Worm (Caenorhabditis elegans) whole organism, late embryonic: ENCODE results near the gene nlp-7.

Experiments
- C08G9.2 ChIP-seq: sonication (generic microtip); optimal IDR thresholded peaks from 2 replicates; lab custom pipeline; 2016; ENCODE audit warnings: mild to moderate bottlenecking, missing genetic modification characterization, moderate library complexity, missing compliant biosample characterization
- F13H6.1 ChIP-seq: sonication (generic microtip); optimal IDR thresholded peaks from 2 replicates; lab custom pipeline; 2016; ENCODE audit warnings: missing genetic modification characterization, missing compliant biosample characterization
- K02D7.2 ChIP-seq: sonication (generic microtip); optimal IDR thresholded peaks from 2 replicates; lab custom pipeline; 2017; ENCODE audit warnings: mild to moderate bottlenecking, missing genetic modification characterization, missing compliant biosample characterization
- K09A11.1 ChIP-seq: sonication (generic microtip); optimal IDR thresholded peaks from 2 replicates; lab custom pipeline; 2017; ENCODE audit warnings: antibody characterized with exemption, mild to moderate bottlenecking, missing genetic modification characterization, missing compliant biosample characterization; ENCODE audit not compliant: insufficient read depth
- T23F11.4 ChIP-seq: fragments of 200-800 bp; sonication (Bioruptor generic); optimal IDR thresholded peaks from 2 replicates; lab custom pipeline; 2018; ENCODE audit warnings: mild to moderate bottlenecking, missing genetic modification characterization, missing compliant biosample characterization
- Y22D7AL.16 ChIP-seq: sonication (generic microtip); optimal IDR thresholded peaks from 2 replicates; lab custom pipeline; 2016; ENCODE audit warnings: missing genetic modification characterization, missing compliant biosample characterization
- ahr-1 ChIP-seq: sonication (generic microtip); optimal IDR thresholded peaks from 2 replicates; lab custom pipeline; 2016; ENCODE audit warnings: missing genetic modification characterization, missing compliant biosample characterization
- ama-1 ChIP-seq: fragments of 150-350 bp; optimal IDR thresholded peaks from 2 replicates; lab custom pipeline; 2014
- ceh-14 ChIP-seq: sonication (generic microtip); optimal IDR thresholded peaks from 2 replicates; lab custom pipeline; 2016; ENCODE audit warnings: missing genotype, missing genetic modification characterization, missing compliant biosample characterization
- ceh-2 ChIP-seq: sonication (generic microtip); optimal IDR thresholded peaks from 2 replicates; lab custom pipeline; 2016; ENCODE audit warnings: missing genotype, missing genetic modification characterization, missing compliant biosample characterization
- ceh-22 ChIP-seq: sonication (generic microtip); optimal IDR thresholded peaks from 2 replicates; lab custom pipeline; 2017; ENCODE audit warnings: missing biosample characterization, missing genetic modification characterization
- ceh-24 ChIP-seq: sonication (generic microtip); optimal IDR thresholded peaks from 2 replicates; lab custom pipeline; 2016; ENCODE audit warnings: mild to moderate bottlenecking, missing genetic modification characterization, missing compliant biosample characterization
- ceh-30 ChIP-seq: fragments of 150-350 bp; optimal IDR thresholded peaks from 2 replicates; lab custom pipeline; 2014; ENCODE audit warnings: missing biosample characterization, missing genetic modification characterization
- ceh-31 ChIP-seq: sonication (generic microtip); optimal IDR thresholded peaks from 2 replicates; lab custom pipeline; 2016; ENCODE audit warnings: missing genetic modification characterization, missing compliant biosample characterization
- ceh-34 ChIP-seq: sonication (generic microtip); optimal IDR thresholded peaks from 2 replicates; lab custom pipeline; 2016; ENCODE audit warnings: mild to moderate bottlenecking, missing genetic modification characterization, missing compliant biosample characterization
- ceh-45 ChIP-seq: fragments of 200-800 bp; sonication (Bioruptor generic); IDR thresholded peaks from 2 replicates; pipeline ENCODE4 v1.3.6; 2022; ENCODE audit warnings: missing genetic modification reagents, missing genetic modification characterization, missing compliant biosample characterization
- ceh-6 ChIP-seq: fragments of 200-800 bp; sonication (Bioruptor generic); optimal IDR thresholded peaks from 2 replicates; lab custom pipeline; 2018; ENCODE audit warnings: mild to moderate bottlenecking, missing genetic modification characterization, missing compliant biosample characterization
- ceh-9 ChIP-seq: sonication (generic microtip); optimal IDR thresholded peaks from 2 replicates; lab custom pipeline; 2016; ENCODE audit warnings: mild to moderate bottlenecking, missing genetic modification characterization, inconsistent platforms, missing compliant biosample characterization
- dmd-4 ChIP-seq: sonication (generic microtip); optimal IDR thresholded peaks from 2 replicates; lab custom pipeline; 2016; ENCODE audit warnings: borderline replicate concordance, missing genetic modification characterization, missing compliant biosample characterization
- elt-2 ChIP-seq: sonication (generic microtip); optimal IDR thresholded peaks from 2 replicates; lab custom pipeline; 2016; ENCODE audit warnings: missing genetic modification reagents, missing genetic modification characterization, missing compliant biosample characterization
- ets-4 ChIP-seq: sonication (generic microtip); optimal IDR thresholded peaks from 2 replicates; lab custom pipeline; 2016; ENCODE audit warnings: missing genetic modification characterization, missing compliant biosample characterization
- eyg-1 ChIP-seq: sonication (generic microtip); optimal IDR thresholded peaks from 2 replicates; lab custom pipeline; 2016; ENCODE audit warnings: missing genotype, missing genetic modification characterization, missing compliant biosample characterization
- fax-1 ChIP-seq: sonication (generic microtip); optimal IDR thresholded peaks from 2 replicates; lab custom pipeline; 2016; ENCODE audit warnings: missing genotype, missing genetic modification characterization, missing compliant biosample characterization
- fkh-10 ChIP-seq: fragments of 150-350 bp; optimal IDR thresholded peaks from 2 replicates; lab custom pipeline; 2014; ENCODE audit warnings: missing biosample characterization, missing genetic modification reagents, missing genetic modification characterization
- gmeb-2 ChIP-seq: sonication (generic microtip); optimal IDR thresholded peaks from 2 replicates; lab custom pipeline; 2016; ENCODE audit warnings: missing genetic modification characterization, inconsistent platforms, missing compliant biosample characterization
- hlh-13 ChIP-seq: fragments of 200-800 bp; sonication (Bioruptor generic); optimal IDR thresholded peaks from 2 replicates; lab custom pipeline; 2018; ENCODE audit warnings: mild to moderate bottlenecking, missing genetic modification characterization, missing compliant biosample characterization
- hlh-15 ChIP-seq: sonication (generic microtip); optimal IDR thresholded peaks from 2 replicates; lab custom pipeline; 2016; ENCODE audit warnings: missing genetic modification characterization, missing compliant biosample characterization
- hlh-30 ChIP-seq: sonication (generic microtip); optimal IDR thresholded peaks from 2 replicates; lab custom pipeline; 2017; ENCODE audit warnings: antibody characterized with exemption, missing genetic modification characterization, missing compliant biosample characterization; ENCODE audit not compliant: insufficient read depth
- hlh-6 ChIP-seq: sonication (generic microtip); optimal IDR thresholded peaks from 2 replicates; lab custom pipeline; 2016; ENCODE audit warnings: missing genotype, missing genetic modification characterization, missing compliant biosample characterization
- lim-6 ChIP-seq: sonication (generic microtip); optimal IDR thresholded peaks from 2 replicates; lab custom pipeline; 2016; ENCODE audit warnings: missing genetic modification characterization, missing compliant biosample characterization
- nhr-11 ChIP-seq: fragments of 150-350 bp; optimal IDR thresholded peaks from 2 replicates; lab custom pipeline; 2014; ENCODE audit warnings: missing biosample characterization, missing genetic modification characterization
- nhr-232 ChIP-seq: sonication (generic microtip); optimal IDR thresholded peaks from 2 replicates; lab custom pipeline; 2016; ENCODE audit warnings: missing genetic modification characterization, missing compliant biosample characterization
- odd-2 ChIP-seq: sonication (generic microtip); optimal IDR thresholded peaks from 2 replicates; lab custom pipeline; 2017; ENCODE audit warnings: antibody characterized with exemption, mild to moderate bottlenecking, missing genetic modification characterization, missing compliant biosample characterization
- pag-3 ChIP-seq: sonication (generic microtip); optimal IDR thresholded peaks from 2 replicates; lab custom pipeline; 2016; ENCODE audit warnings: missing compliant biosample characterization, missing genetic modification characterization, borderline replicate concordance
- pax-1 ChIP-seq: fragments of 150-350 bp; optimal IDR thresholded peaks from 2 replicates; lab custom pipeline; 2014; ENCODE audit warnings: missing biosample characterization, missing genetic modification characterization
- pros-1 ChIP-seq: fragments of 150-350 bp; optimal IDR thresholded peaks from 2 replicates; lab custom pipeline; 2014; ENCODE audit warnings: missing biosample characterization, missing genetic modification reagents, missing genetic modification characterization
- ref-2 ChIP-seq: sonication (generic microtip); optimal IDR thresholded peaks from 2 replicates; lab custom pipeline; 2016; ENCODE audit warnings: missing genetic modification characterization, missing compliant biosample characterization
- sdc-2 ChIP-seq: sonication (generic microtip); optimal IDR thresholded peaks from 2 replicates; lab custom pipeline; 2016; ENCODE audit warnings: missing genotype, missing genetic modification characterization, missing compliant biosample characterization
- ttx-3 ChIP-seq: sonication (generic microtip); optimal IDR thresholded peaks from 2 replicates; lab custom pipeline; 2016; ENCODE audit warnings: missing genetic modification reagents, missing genetic modification characterization, missing compliant biosample characterization
- unc-55 ChIP-seq: sonication (generic microtip); optimal IDR thresholded peaks from 2 replicates; lab custom pipeline; 2017; ENCODE audit warnings: missing biosample characterization, missing genetic modification reagents, missing genetic modification characterization
- unc-86 ChIP-seq: sonication (generic microtip); optimal IDR thresholded peaks from 2 replicates; lab custom pipeline; 2016; ENCODE audit warnings: missing genetic modification characterization, missing compliant biosample characterization
- zip-5 ChIP-seq: sonication (generic microtip); optimal IDR thresholded peaks from 2 replicates; lab custom pipeline; 2016; ENCODE audit warnings: missing genetic modification characterization, missing compliant biosample characterization

Gene nlp-7

DNA sequence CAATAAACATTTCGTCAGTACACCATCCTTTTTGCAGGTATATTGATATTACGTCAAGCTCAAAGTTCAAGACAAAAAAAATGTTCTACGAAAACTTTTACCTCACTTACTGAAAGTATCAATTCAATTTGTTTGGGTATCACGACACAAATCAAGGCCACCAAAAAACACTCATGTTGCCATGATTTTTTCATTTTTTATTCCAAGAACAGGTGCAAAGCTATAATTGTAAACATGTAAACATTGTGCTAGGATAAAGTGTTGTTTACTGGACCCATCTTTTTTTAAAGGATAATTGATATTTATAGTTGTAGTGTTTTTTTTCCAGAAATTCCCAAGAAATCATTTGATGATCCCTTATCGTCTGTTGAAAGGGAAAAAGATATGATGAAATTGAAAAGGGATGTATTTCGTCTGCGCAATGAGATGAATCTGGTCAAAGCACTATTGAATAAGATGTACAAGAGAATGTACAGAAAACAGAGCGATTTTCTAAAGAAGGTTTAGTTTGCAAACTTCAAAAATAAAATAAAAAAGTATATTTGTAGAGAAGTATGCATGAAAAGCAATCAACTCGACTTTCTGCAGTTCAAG is 10.1 kb upstream of the nlp-7 start:
- TF ChIP-seq ceh-9 (tag; lab: Kevin White, UChicago): no peak
- no peak for TF ChIP-seq fax-1 (tag; lab: Kevin White, UChicago)
- TF ChIP-seq ceh-45 (GFP tag; lab: Robert Waterston, UW): no peak

DNA sequence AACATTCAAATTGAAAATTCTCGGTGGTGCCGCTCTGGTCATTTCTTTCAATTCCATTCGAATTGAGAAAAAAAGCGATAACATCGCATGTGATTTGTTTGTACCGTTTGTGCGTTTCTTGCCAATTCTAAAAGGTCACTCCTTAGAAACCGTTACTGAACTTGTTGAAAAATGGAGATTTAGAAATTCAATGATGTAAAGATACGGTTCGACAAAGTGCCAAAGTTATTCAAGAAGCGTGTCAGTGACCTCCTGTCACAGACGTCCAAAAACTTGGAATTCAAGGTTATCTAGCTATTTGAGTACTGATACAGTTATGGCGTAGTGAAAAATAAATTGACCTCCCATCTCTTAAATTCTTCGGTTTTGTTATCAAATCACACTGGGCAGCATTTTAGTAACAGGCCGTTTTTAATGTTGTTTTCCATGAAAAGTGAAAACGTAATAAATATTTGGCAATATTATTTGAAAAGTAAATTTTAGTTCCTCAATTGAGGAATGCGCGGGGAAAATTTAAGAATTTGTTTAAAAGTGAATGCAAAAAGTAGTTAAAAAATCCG is 8.1 kb upstream of the nlp-7 start:
- TF ChIP-seq dmd-4 (tag; lab: Kevin White, UChicago) (no peak), K02D7.2 (no peak), ceh-34 (tag; lab: Kevin White, UChicago) (no peak), eyg-1 (tag; lab: Kevin White, UChicago) (no peak), gmeb-2 (tag; lab: Kevin White, UChicago) (no peak), hlh-30 (tag; lab: Kevin White, UChicago) (no peak), ref-2 (no peak), nhr-11 (tag; lab: Kevin White, UChicago) (no peak), ceh-31 (tag; lab: Kevin White, UChicago) (no peak), hlh-13 (no peak), fkh-10 (GFP tag; lab: Kevin White, UChicago) (no peak), sdc-2 (tag; lab: Kevin White, UChicago) (no peak), ama-1 (lab: Kevin White, UChicago) (no peak), hlh-15 (no peak), ets-4 (no peak), T23F11.4 (no peak), ceh-14 (no peak), zip-5 (tag; lab: Kevin White, UChicago) (no peak), pros-1 (tag; lab: Kevin White, UChicago) (no peak), ceh-2 (tag; lab: Kevin White, UChicago) (no peak)

DNA sequence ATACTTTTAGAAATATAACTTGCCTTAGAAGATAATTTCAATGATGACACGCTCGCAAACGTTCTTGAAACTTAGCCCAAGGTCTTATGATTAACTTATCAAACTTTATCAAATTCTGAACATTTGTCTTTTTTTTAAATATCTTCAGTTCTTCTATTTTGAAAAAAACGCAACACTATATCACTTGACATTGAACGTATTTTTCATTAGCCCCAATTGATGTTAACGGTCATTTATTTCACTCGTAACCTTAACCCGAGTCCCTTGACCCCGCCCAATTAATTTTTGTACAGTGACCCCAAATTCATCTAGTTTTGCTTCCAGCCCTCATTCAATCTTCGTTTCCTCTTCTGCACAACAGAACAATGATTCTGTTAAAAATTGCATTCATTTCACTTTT is 7.1 kb upstream of the nlp-7 start, which contains the start of gene F18E9.3:
Gene F18E9.3, plus strand, starts transcription at position 311 of the 400 bp plus-strand sequence.
- no peak for TF ChIP-seq ets-4
- TF ChIP-seq ceh-6 (GFP tag; lab: Kevin White, UChicago): no peak
- no peak for TF ChIP-seq ceh-30 (tag; lab: Kevin White, UChicago)
- no peak for TF ChIP-seq lim-6
- TF ChIP-seq nhr-11 (tag; lab: Kevin White, UChicago): no peak
- TF ChIP-seq ttx-3 (tag; lab: Kevin White, UChicago): no peak
- TF ChIP-seq elt-2 (tag; lab: Kevin White, UChicago): no peak
- no peak for TF ChIP-seq unc-86 (tag; lab: Kevin White, UChicago)
- TF ChIP-seq C08G9.2: no peak
- TF ChIP-seq unc-55 (GFP tag; lab: Kevin White, UChicago): no peak
- no peak for TF ChIP-seq ceh-34 (tag; lab: Kevin White, UChicago)

DNA sequence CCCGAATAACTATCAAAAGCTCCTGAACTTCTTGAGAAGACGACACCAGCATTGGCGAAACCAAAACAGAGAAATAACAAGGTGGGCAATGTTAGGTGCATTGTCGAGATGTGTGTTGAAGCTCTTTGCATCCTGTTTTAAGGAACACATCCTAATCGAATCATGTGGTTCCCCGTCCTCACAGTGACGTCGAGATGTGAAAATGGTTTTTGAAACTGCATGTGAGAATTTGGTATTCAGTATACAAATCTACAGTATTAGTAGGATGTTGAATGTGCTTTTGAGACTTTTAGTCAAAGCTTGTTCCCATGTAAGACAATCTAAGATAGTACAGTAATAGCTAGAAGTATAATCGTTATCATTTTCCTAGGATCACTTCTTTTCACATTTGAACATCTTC is 4.7 kb downstream of the nlp-7 start, which contains the start of gene F18E9.7:
Gene F18E9.7, minus strand, starts transcription at position 101 of the 400 bp plus-strand sequence.
- TF ChIP-seq K09A11.1 (tag; lab: Kevin White, UChicago): no peak
- no peak for TF ChIP-seq ceh-45 (GFP tag; lab: Robert Waterston, UW)
- no peak for TF ChIP-seq lim-6
- TF ChIP-seq hlh-6 (tag; lab: Kevin White, UChicago): no peak
- TF ChIP-seq pax-1 (tag; lab: Kevin White, UChicago): no peak
- no peak for TF ChIP-seq ceh-2 (tag; lab: Kevin White, UChicago)
- no peak for TF ChIP-seq Y22D7AL.16 (tag; lab: Kevin White, UChicago)
- no peak for TF ChIP-seq odd-2 (tag; lab: Kevin White, UChicago)
- no peak for TF ChIP-seq zip-5 (tag; lab: Kevin White, UChicago)
- TF ChIP-seq nhr-232 (tag; lab: Kevin White, UChicago): no peak
- TF ChIP-seq C08G9.2: no peak
- TF ChIP-seq F13H6.1 (tag; lab: Kevin White, UChicago): no peak
- no peak for TF ChIP-seq sdc-2 (tag; lab: Kevin White, UChicago)
- no peak for TF ChIP-seq ceh-24
- no peak for TF ChIP-seq eyg-1 (tag; lab: Kevin White, UChicago)
- TF ChIP-seq ceh-22: no peak
- TF ChIP-seq pag-3 (tag; lab: Kevin White, UChicago): no peak
- no peak for TF ChIP-seq ahr-1 (tag; lab: Kevin White, UChicago)
- no peak for TF ChIP-seq hlh-30 (tag; lab: Kevin White, UChicago)
